Worm (Caenorhabditis elegans): ENCODE data around the gene cdr-6.

cdr-6 gene

DNA sequence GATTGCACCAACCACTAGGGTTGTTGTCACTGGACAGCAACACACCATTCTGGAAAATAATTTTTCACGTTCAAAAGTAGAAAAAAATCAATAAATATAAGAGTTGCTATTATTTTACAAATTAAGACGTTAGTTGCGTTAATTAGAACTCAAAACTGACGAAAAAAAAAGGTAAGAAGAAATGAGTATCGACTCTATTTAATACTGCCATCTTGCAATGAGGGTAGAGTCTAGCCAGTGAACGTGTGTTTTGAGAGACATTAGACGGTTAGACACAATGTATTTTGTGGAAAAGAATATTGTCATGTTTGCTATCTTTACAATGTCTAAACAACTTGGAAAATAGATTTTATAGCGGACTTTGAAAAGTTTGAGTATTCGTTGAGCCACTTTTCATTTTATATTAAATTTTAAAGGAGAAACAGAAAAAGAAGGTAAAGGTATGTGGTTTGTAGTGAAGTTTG lies at the start of gene cdr-6:
TSS of gene cdr-6 (minus strand) at position 51 of the 464 bp plus-strand sequence.
- no peak for TF ChIP-seq egl-27 (tag; optimal IDR thresholded peaks at IDR 0.05)
- no peak for TF ChIP-seq skn-1 (tag; optimal IDR thresholded peaks at IDR 0.05)
- no peak for TF ChIP-seq sup-37 (GFP tag; optimal IDR thresholded peaks at IDR 0.05)
- TF ChIP-seq isw-1 (GFP tag; IDR thresholded peaks at IDR 0.05), result no peak
- no peak for TF ChIP-seq snpc-4 (tag; optimal IDR thresholded peaks at IDR 0.05)
- no peak for TF ChIP-seq lin-13 (GFP tag; optimal IDR thresholded peaks at IDR 0.05)
- TF ChIP-seq alr-1 (tag; optimal IDR thresholded peaks at IDR 0.05; ENCODE audit: borderline replicate concordance), result no peak
- TF ChIP-seq lsy-2 (tag; optimal IDR thresholded peaks at IDR 0.05), result no peak
- no peak for TF ChIP-seq swsn-7 (tag; optimal IDR thresholded peaks at IDR 0.05)
- TF ChIP-seq snu-23 (GFP tag; optimal IDR thresholded peaks at IDR 0.05), result no peak
- no peak for TF ChIP-seq vab-15 (tag; optimal IDR thresholded peaks at IDR 0.05)
- no peak for TF ChIP-seq dsc-1 (tag; optimal IDR thresholded peaks at IDR 0.05)
- no peak for TF ChIP-seq nhr-237 (tag; optimal IDR thresholded peaks at IDR 0.05)
- no peak for TF ChIP-seq nhr-12 (tag; optimal IDR thresholded peaks at IDR 0.05)
- TF ChIP-seq nhr-11 (tag; optimal IDR thresholded peaks at IDR 0.05), result no peak
- TF ChIP-seq irx-1 (tag; optimal IDR thresholded peaks at IDR 0.05), result no peak
- no peak for TF ChIP-seq ztf-4 (tag; optimal IDR thresholded peaks at IDR 0.05)
- no peak for TF ChIP-seq C04F5.9 (tag; optimal IDR thresholded peaks at IDR 0.05)
- TF ChIP-seq fos-1 (tag; optimal IDR thresholded peaks at IDR 0.05), result no peak
- TF ChIP-seq mep-1 (tag; optimal IDR thresholded peaks at IDR 0.05), result peak; percentile 5
- TF ChIP-seq nhr-28 (tag; optimal IDR thresholded peaks at IDR 0.05), result peak; percentile 13
- no peak for TF ChIP-seq nhr-84 (tag; optimal IDR thresholded peaks at IDR 0.05)
- no peak for TF ChIP-seq hlh-17 (GFP tag; optimal IDR thresholded peaks at IDR 0.05; ENCODE audit: borderline replicate concordance)
- peak in 1 of 2 experiments; percentile 13 for TF ChIP-seq efl-1 (optimal IDR thresholded peaks at IDR 0.05)
- TF ChIP-seq efl-1 (GFP tag; optimal IDR thresholded peaks at IDR 0.05 in 1 of 2), result no peak
- no peak for TF ChIP-seq zag-1 (tag; optimal IDR thresholded peaks at IDR 0.05)
- no peak for TF ChIP-seq ces-1 (GFP tag; optimal IDR thresholded peaks at IDR 0.05)
- TF ChIP-seq lin-14 (GFP tag; optimal IDR thresholded peaks at IDR 0.05), result peak; percentile 42
- no peak for TF ChIP-seq nhr-19 (GFP tag; conservative IDR thresholded peaks at IDR 0.05)
- no peak for TF ChIP-seq C16A3.4 (tag; optimal IDR thresholded peaks at IDR 0.05)
- peak; percentile 36 for TF ChIP-seq nhr-71 (tag; optimal IDR thresholded peaks at IDR 0.05)
- no peak for TF ChIP-seq blmp-1 (tag; optimal IDR thresholded peaks at IDR 0.05)
- TF ChIP-seq lin-35 (GFP tag; optimal IDR thresholded peaks at IDR 0.05), result peak in 1 of 2 experiments; percentile 6
- no peak for TF ChIP-seq unc-98 (GFP tag; IDR thresholded peaks at IDR 0.05)
- TF ChIP-seq ceh-8 (GFP tag; optimal IDR thresholded peaks at IDR 0.05), result no peak
- no peak for TF ChIP-seq unc-30 (tag; optimal IDR thresholded peaks at IDR 0.05)
- no peak for TF ChIP-seq hpl-2 (GFP tag; optimal IDR thresholded peaks at IDR 0.05)
- no peak for TF ChIP-seq sptf-1 (tag; optimal IDR thresholded peaks at IDR 0.05)
- no peak for TF ChIP-seq aly-2 (tag; optimal IDR thresholded peaks at IDR 0.05)
- no peak for TF ChIP-seq C34B4.2 (tag; optimal IDR thresholded peaks at IDR 0.05)
- no peak for TF ChIP-seq xbp-1 (tag; optimal IDR thresholded peaks at IDR 0.05)
- no peak for TF ChIP-seq nhr-47 (tag; optimal IDR thresholded peaks at IDR 0.05)
- no peak for TF ChIP-seq tbx-2 (tag; optimal IDR thresholded peaks at IDR 0.05)
- no peak for TF ChIP-seq elt-3 (tag; optimal IDR thresholded peaks at IDR 0.05)
- TF ChIP-seq hlh-4 (tag; optimal IDR thresholded peaks at IDR 0.05), result no peak
- no peak for TF ChIP-seq lin-39 (tag; optimal IDR thresholded peaks at IDR 0.05)
- no peak for TF ChIP-seq ama-1 (optimal IDR thresholded peaks at IDR 0.05)
- no peak for TF ChIP-seq nhr-90 (tag; optimal IDR thresholded peaks at IDR 0.05; ENCODE audit: poor library complexity)
- no peak for TF ChIP-seq elt-2 (tag; optimal IDR thresholded peaks at IDR 0.05)
- no peak for TF ChIP-seq nhr-85 (tag)
- no peak for TF ChIP-seq unc-62 (GFP tag; optimal IDR thresholded peaks at IDR 0.05)
- peak; percentile 72 for TF ChIP-seq nhr-20 (tag; optimal IDR thresholded peaks at IDR 0.05)
- TF ChIP-seq efl-3 (GFP tag; optimal IDR thresholded peaks at IDR 0.05), result no peak
- no peak for TF ChIP-seq nhr-76 (tag; optimal IDR thresholded peaks at IDR 0.05)
- TF ChIP-seq pag-3 (tag; optimal IDR thresholded peaks at IDR 0.05; ENCODE audit: borderline replicate concordance, insufficient read depth), result no peak
